Worm (Caenorhabditis elegans): Measurements from ENCODE around the gene R05D8.7.

ce11 chrV:2750006-2750405, 13.0 kb downstream of the R05D8.7 start, which contains the start of gene srx-24:
- TF ChIP-seq sptf-2 (GFP tag; optimal IDR thresholded peaks at IDR 0.05) (no peak), F33H1.4 (GFP tag; IDR thresholded peaks at IDR 0.05) (no peak), nhr-27 (tag; optimal IDR thresholded peaks at IDR 0.05) (no peak), hmg-20 (GFP tag; IDR thresholded peaks at IDR 0.05) (no peak), ztf-6 (GFP tag; IDR thresholded peaks at IDR 0.05) (no peak), unc-130 (GFP tag; optimal IDR thresholded peaks at IDR 0.05) (no peak)

All from whole organism, young adult.